Fruit fly (Drosophila melanogaster) whole organism, pupa: ENCODE data around the gene CG32073.
A peak's percentile ranks its signal among the peaks of the same experiment; 100 is the strongest.

Experiments used
- CG10348 ChIP-seq: fragments of 200-800 bp; sonication (Bioruptor generic); IDR thresholded peaks from 2 replicates; pipeline ENCODE4 v1.3.6; 2022; ENCODE audit warnings: missing biosample characterization, missing genetic modification characterization
- CG13204 ChIP-seq: fragments of 200-800 bp; sonication (Bioruptor generic); optimal IDR thresholded peaks from 2 replicates; lab custom pipeline; 2018; ENCODE audit warnings: missing biosample characterization, mild to moderate bottlenecking, missing genetic modification characterization, moderate library complexity
- CG34367 ChIP-seq: fragments of 200-800 bp; sonication (Bioruptor generic); optimal IDR thresholded peaks from 2 replicates; lab custom pipeline; 2018; ENCODE audit warnings: missing biosample characterization, mild to moderate bottlenecking, missing genetic modification characterization
- CG8301 ChIP-seq: fragments of 200-800 bp; sonication (Bioruptor generic); optimal IDR thresholded peaks from 2 replicates; lab custom pipeline; 2018; ENCODE audit warnings: missing biosample characterization, mild to moderate bottlenecking, missing genetic modification characterization
- CG9948 ChIP-seq: fragments of 200-800 bp; sonication (Bioruptor generic); optimal IDR thresholded peaks from 2 replicates; lab custom pipeline; 2018; ENCODE audit warnings: missing biosample characterization, mild to moderate bottlenecking, missing genetic modification characterization, moderate library complexity
- Pif1B ChIP-seq: fragments of 200-800 bp; sonication (Bioruptor generic); optimal IDR thresholded peaks from 3 replicates; lab custom pipeline; 2016; ENCODE audit warnings: missing biosample characterization, missing genetic modification characterization
- fd96Ca ChIP-seq: fragments of 200-800 bp; sonication (Bioruptor generic); IDR thresholded peaks from 3 replicates; pipeline ENCODE4 v1.3.6; 2022; ENCODE audit warnings: missing biosample characterization, missing genetic modification characterization
- rn ChIP-seq: fragments of 200-800 bp; sonication (Bioruptor generic); IDR thresholded peaks from 2 replicates; pipeline ENCODE4 v1.3.6; 2022; ENCODE audit warnings: missing biosample characterization, missing genetic modification characterization

- TF ChIP-seq CG9948 (tag; lab: Kevin White, UChicago) (peak; percentile 41), Pif1B (GFP tag; lab: Kevin White, UChicago) (peak; percentile 87), fd96Ca (GFP tag; lab: Robert Waterston, UW) (peak; percentile 82), CG8301 (tag; lab: Kevin White, UChicago) (peak; percentile 76), CG34367 (tag; lab: Kevin White, UChicago) (peak; percentile 51), rn (0 out of 2 replicates have a peak, but pooled peaks have one; percentile 6), CG10348 (GFP tag; lab: Robert Waterston, UW) (no peak), CG13204 (GFP tag; lab: Kevin White, UChicago) (peak; percentile 13)
Measured at dm6 chr3L:11096195-11096908, 11.0 kb downstream of the CG32073 start, which contains the start of the genes CG46439, Iyd and CG33947.
